Fruit fly (Drosophila melanogaster) whole organism, embryonic: ENCODE results near the gene RpS15Aa.

Experiments
- Awh ChIP-seq: fragments of 200-800 bp; sonication (Bioruptor generic); IDR thresholded peaks from 2 replicates; pipeline ENCODE4, ENCODE4 v1.3.6; 2022; ENCODE audit warnings: missing biosample characterization, missing genetic modification characterization
- CG10543 ChIP-seq: fragments of 200-800 bp; sonication (Bioruptor generic); optimal IDR thresholded peaks from 3 replicates; lab custom pipeline; 2017; ENCODE audit warnings: missing biosample characterization, mild to moderate bottlenecking, missing genetic modification characterization, moderate library complexity
- CG17361 ChIP-seq: fragments of 200-800 bp; sonication (Bioruptor generic); IDR thresholded peaks from 3 replicates; pipeline ENCODE4 v1.3.6; 2022; ENCODE audit warnings: missing biosample characterization, missing genetic modification characterization
- CG30020 ChIP-seq: fragments of 200-800 bp; optimal IDR thresholded peaks from 2 replicates; lab custom pipeline; 2019; ENCODE audit warnings: missing biosample characterization, mild to moderate bottlenecking, missing genetic modification characterization, moderate library complexity
- CG5953 ChIP-seq: fragments of 200-800 bp; sonication (Bioruptor generic); IDR thresholded peaks from 2 replicates; pipeline ENCODE4 v1.3.6; 2022; ENCODE audit warnings: missing biosample characterization, missing genetic modification characterization
- CG7928 ChIP-seq: fragments of 200-800 bp; sonication (Bioruptor generic); optimal IDR thresholded peaks from 2 replicates; lab custom pipeline; 2017; ENCODE audit warnings: missing biosample characterization, mild to moderate bottlenecking, missing genetic modification characterization
- Dll ChIP-seq: fragments of 200-800 bp; sonication (Bioruptor generic); IDR thresholded peaks from 4 replicates; pipeline ENCODE4 v1.3.6; 2022; ENCODE audit warnings: missing biosample characterization, missing genetic modification characterization; ENCODE audit not compliant: partially characterized antibody
- Doc3 ChIP-seq: fragments of 200-800 bp; sonication (Bioruptor generic); IDR thresholded peaks from 3 replicates; pipeline ENCODE4 v1.3.6; 2022; ENCODE audit warnings: missing biosample characterization, missing genetic modification characterization; ENCODE audit not compliant: partially characterized antibody
- E2f1 ChIP-seq: fragments of 200-800 bp; sonication (Bioruptor generic); IDR thresholded peaks from 2 replicates; pipeline ENCODE4 v1.3.6; 2022; ENCODE audit warnings: missing biosample characterization, missing genetic modification characterization
- HHEX ChIP-seq: fragments of 200-800 bp; sonication (Bioruptor generic); optimal IDR thresholded peaks from 3 replicates; lab custom pipeline; 2017; ENCODE audit warnings: missing biosample characterization, mild to moderate bottlenecking, missing genetic modification characterization, missing genetic modification reagents
- HLH3B ChIP-seq: fragments of 200-800 bp; sonication (Bioruptor generic); IDR thresholded peaks from 2 replicates; pipeline ENCODE4 v1.3.6; 2022; ENCODE audit warnings: missing biosample characterization, missing genetic modification characterization
- Hmx ChIP-seq: fragments of 200-800 bp; sonication (Bioruptor generic); optimal IDR thresholded peaks from 2 replicates; lab custom pipeline; 2016; ENCODE audit warnings: missing biosample characterization, missing genetic modification characterization
- Lhr ChIP-seq: fragments of 200-800 bp; sonication (Bioruptor generic); optimal IDR thresholded peaks from 3 replicates; lab custom pipeline; 2017; ENCODE audit warnings: mild to moderate bottlenecking, missing biosample characterization, missing genetic modification reagents, missing genetic modification characterization
- MBD-R2 ChIP-seq: fragments of 200-800 bp; sonication (Bioruptor generic); IDR thresholded peaks from 2 replicates; pipeline ENCODE4 v1.3.6; 2022; ENCODE audit warnings: missing biosample characterization, missing genetic modification characterization
- Mes4 ChIP-seq: fragments of 200-800 bp; sonication (Bioruptor generic); optimal IDR thresholded peaks from 2 replicates; lab custom pipeline; 2016; ENCODE audit warnings: missing biosample characterization, missing genetic modification characterization
- Taf1 ChIP-seq: fragments of 200-800 bp; sonication (Bioruptor generic); IDR thresholded peaks from 2 replicates; pipeline ENCODE4 v1.3.6; 2022; ENCODE audit warnings: missing biosample characterization, missing genetic modification characterization
- ato ChIP-seq: fragments of 200-800 bp; sonication (Bioruptor generic); IDR thresholded peaks from 2 replicates; pipeline ENCODE4 v1.3.6; 2022; ENCODE audit warnings: missing biosample characterization, missing genetic modification characterization; ENCODE audit not compliant: partially characterized antibody
- bcd ChIP-seq: fragments of 200-800 bp; sonication (Bioruptor generic); optimal IDR thresholded peaks from 2 replicates; lab custom pipeline; 2017; ENCODE audit warnings: missing biosample characterization, mild to moderate bottlenecking, missing genetic modification characterization
- disco-r ChIP-seq: fragments of 200-800 bp; sonication (Bioruptor generic); optimal IDR thresholded peaks from 2 replicates; lab custom pipeline; 2016; ENCODE audit warnings: missing biosample characterization, missing genetic modification characterization
- fu2 ChIP-seq: fragments of 200-800 bp; sonication (Bioruptor generic); optimal IDR thresholded peaks from 2 replicates; lab custom pipeline; 2016; ENCODE audit warnings: missing biosample characterization, missing genetic modification characterization
- p53 ChIP-seq: fragments of 200-800 bp; sonication (Bioruptor generic); optimal IDR thresholded peaks from 2 replicates; lab custom pipeline; 2016; ENCODE audit warnings: missing biosample characterization, missing genetic modification characterization
- phol ChIP-seq: fragments of 200-800 bp; sonication (Bioruptor generic); optimal IDR thresholded peaks from 3 replicates; lab custom pipeline; 2018; ENCODE audit warnings: missing biosample characterization, mild to moderate bottlenecking, missing genetic modification characterization, moderate library complexity
- row ChIP-seq: fragments of 200-800 bp; sonication (Bioruptor generic); IDR thresholded peaks from 3 replicates; pipeline ENCODE4 v1.3.6; 2022; ENCODE audit warnings: missing biosample characterization, missing genetic modification characterization
- unc-4 ChIP-seq: fragments of 200-800 bp; sonication (Bioruptor generic); IDR thresholded peaks from 2 replicates; pipeline ENCODE4 v1.3.6; 2022; ENCODE audit warnings: missing biosample characterization, missing genetic modification characterization; ENCODE audit not compliant: partially characterized antibody
- vvl ChIP-seq: fragments of 200-800 bp; sonication (Bioruptor generic); IDR thresholded peaks from 2 replicates; pipeline ENCODE4 v1.3.6; 2022; ENCODE audit warnings: missing biosample characterization, missing genetic modification characterization

Gene RpS15Aa

DNA sequence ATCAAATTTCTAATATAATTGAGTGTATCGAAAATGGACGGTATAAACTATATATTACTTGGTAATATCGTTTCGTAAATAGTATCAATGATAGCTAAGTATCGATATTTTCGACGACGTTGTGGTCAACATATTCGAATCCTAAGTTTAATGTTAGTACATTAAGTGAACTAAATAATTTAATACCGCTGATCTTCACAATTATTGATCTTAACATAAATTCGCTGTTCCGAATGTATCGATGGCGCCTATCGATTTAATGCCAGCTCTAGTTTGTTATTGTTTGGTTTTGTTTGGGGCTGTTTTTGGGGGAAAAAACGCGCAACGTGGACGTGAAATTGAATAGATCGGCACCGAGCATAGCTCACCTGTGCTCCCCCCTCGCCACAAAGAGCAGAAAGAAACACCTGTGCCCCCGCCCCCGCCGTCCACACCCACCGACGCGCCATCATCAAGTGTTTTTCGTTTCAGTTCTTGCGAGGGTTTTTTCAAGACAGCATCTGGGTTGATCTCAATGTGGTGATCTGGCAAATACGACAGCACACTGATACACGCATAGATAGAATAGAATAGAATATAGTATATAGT is 51.7 kb downstream of the RpS15Aa start (continued):
- TF ChIP-seq Doc3 (GFP tag; lab: Robert Waterston, UW) (peak; percentile 47; the same call in 1 of the 3 replicates), Hmx (GFP tag; lab: Kevin White, UChicago) (no peak), Mes4 (GFP tag; lab: Kevin White, UChicago) (no peak), disco-r (GFP tag; lab: Kevin White, UChicago) (no peak), MBD-R2 (GFP tag; lab: Robert Waterston, UW) (peak; percentile 26; the same call in 1 of the 2 replicates), CG30020 (tag; lab: Kevin White, UChicago) (no peak), Dll (peak; percentile 81), CG10543 (GFP tag; lab: Kevin White, UChicago) (no peak), phol (tag; lab: Kevin White, UChicago) (peak; percentile 3), HLH3B (no peak), fu2 (no peak), E2f1 (GFP tag; lab: Robert Waterston, UW) (no peak), Lhr (GFP tag; lab: Kevin White, UChicago) (no peak), CG17361 (GFP tag; lab: Robert Waterston, UW) (0 out of 3 replicates have a peak, but pooled peaks have one; percentile 36), HHEX (GFP tag; lab: Kevin White, UChicago) (no peak), CG7928 (GFP tag; lab: Kevin White, UChicago) (no peak), CG5953 (no peak), unc-4 (GFP tag; lab: Robert Waterston, UW) (peak; percentile 65; the same call in 1 of the 2 replicates), Awh (GFP tag; lab: Robert Waterston, UW) (no peak), Taf1 (GFP tag; lab: Robert Waterston, UW) (no peak), bcd (GFP tag; lab: Kevin White, UChicago) (no peak), ato (GFP tag; lab: Robert Waterston, UW) (no peak), p53 (no peak), vvl (GFP tag; lab: Robert Waterston, UW) (no peak), row (0 out of 3 replicates have a peak, but pooled peaks have one; percentile 24)
- TF ChIP-seq, all 482 proteins: peak for 32
